Worm (Caenorhabditis elegans) whole organism, L4 larva: ENCODE results near the gene F59B2.13.
"Not testable (repeated sequence)": the region's sequence is repeated elsewhere in the genome, so short reads cannot be mapped to it uniquely, and the experiment has no call there.

Source experiments
- F37D6.2 ChIP-seq: sonication (generic microtip); optimal IDR thresholded peaks from 2 replicates; lab custom pipeline; 2016; ENCODE audit warnings: mild to moderate bottlenecking, missing genetic modification characterization, missing compliant biosample characterization
- F44E2.7 ChIP-seq: fragments of 200-800 bp; sonication (Bioruptor generic); IDR thresholded peaks from 2 replicates; pipeline ENCODE4 v2.1.2; 2022; ENCODE audit warnings: missing genetic modification characterization, missing compliant biosample characterization
- Y105C5A.15 ChIP-seq: fragments of 200-800 bp; sonication (Bioruptor generic); IDR thresholded peaks from 2 replicates; pipeline ENCODE4 v1.3.6; 2022; ENCODE audit warnings: missing genetic modification characterization, missing compliant biosample characterization
- Y5F2A.4 ChIP-seq: fragments of 200-800 bp; sonication (Bioruptor generic); optimal IDR thresholded peaks from 2 replicates; lab custom pipeline; 2018; ENCODE audit warnings: mild to moderate bottlenecking, missing genetic modification characterization, missing compliant biosample characterization
- ZK546.5 ChIP-seq, 2 experiments: sonication (generic microtip); optimal IDR thresholded peaks; 2 replicates each; lab custom pipeline; 2017; ENCODE audit warnings: missing biosample characterization in 2 of 2, missing genetic modification characterization in 2 of 2
- aha-1 ChIP-seq: fragments of 150-350 bp; peaks from one replicate; lab custom pipeline; 2014; ENCODE audit warnings: missing biosample characterization, missing genetic modification characterization
- aly-2 ChIP-seq: sonication (generic microtip); optimal IDR thresholded peaks from 2 replicates; lab custom pipeline; 2018; ENCODE audit warnings: missing biosample characterization, missing genetic modification characterization
- ama-1 ChIP-seq: fragments of 150-350 bp; optimal IDR thresholded peaks from 2 replicates; lab custom pipeline; 2014; ENCODE audit warnings: inconsistent platforms, mixed read lengths
- ceh-28 ChIP-seq: fragments of 150-350 bp; optimal IDR thresholded peaks from 2 replicates; lab custom pipeline; 2014; ENCODE audit warnings: missing biosample characterization, missing genetic modification reagents, missing genetic modification characterization
- ceh-82 ChIP-seq: sonication (generic microtip); optimal IDR thresholded peaks from 2 replicates; lab custom pipeline; 2017; ENCODE audit warnings: missing biosample characterization, missing genetic modification characterization
- cey-2 ChIP-seq: sonication (generic microtip); optimal IDR thresholded peaks from 3 replicates; lab custom pipeline; 2017; ENCODE audit warnings: missing genetic modification characterization, mild to moderate bottlenecking, missing compliant biosample characterization, antibody characterized with exemption, borderline replicate concordance; ENCODE audit not compliant: insufficient read depth
- daf-16 ChIP-seq, 3 experiments: sonication (generic microtip); optimal IDR thresholded peaks; 2 replicates each; lab custom pipeline; 2016 to 2017; ENCODE audit warnings: missing genetic modification characterization in 3 of 3, missing genetic modification reagents in 3 of 3, mild to moderate bottlenecking in 2 of 3, missing compliant biosample characterization in 2 of 3, missing biosample characterization in 1 of 3, moderate library complexity in 1 of 3
- dmd-8 ChIP-seq: fragments of 200-800 bp; sonication (Bioruptor generic); IDR thresholded peaks from 2 replicates; pipeline ENCODE4 v1.3.6; 2022; ENCODE audit warnings: missing genetic modification characterization, missing compliant biosample characterization
- duxl-1 ChIP-seq: sonication (generic microtip); optimal IDR thresholded peaks from 2 replicates; lab custom pipeline; 2016; ENCODE audit warnings: mild to moderate bottlenecking, missing genetic modification characterization, moderate library complexity, missing compliant biosample characterization; ENCODE audit not compliant: poor library complexity
- dve-1 ChIP-seq: sonication (generic microtip); optimal IDR thresholded peaks from 2 replicates; lab custom pipeline; 2017; ENCODE audit warnings: antibody characterized with exemption, mild to moderate bottlenecking, missing genetic modification characterization, missing compliant biosample characterization; ENCODE audit not compliant: insufficient read depth
- egl-27 ChIP-seq: sonication (generic microtip); optimal IDR thresholded peaks from 3 replicates; lab custom pipeline; 2017; ENCODE audit warnings: missing biosample characterization, missing genetic modification reagents, missing genetic modification characterization
- fos-1 ChIP-seq: fragments of 150-350 bp; optimal IDR thresholded peaks from 2 replicates; lab custom pipeline; 2014; ENCODE audit warnings: missing biosample characterization, missing genetic modification characterization
- hif-1 ChIP-seq, 2 experiments: sonication (generic microtip); optimal IDR thresholded peaks; 2 replicates each; lab custom pipeline; 2016 to 2017; ENCODE audit warnings: missing compliant biosample characterization in 2 of 2, missing genetic modification characterization in 2 of 2, missing genetic modification reagents in 2 of 2, missing genotype in 2 of 2, mild to moderate bottlenecking in 1 of 2
- hlh-11 ChIP-seq: fragments of 200-800 bp; sonication (Bioruptor generic); optimal IDR thresholded peaks from 2 replicates; lab custom pipeline; 2018; ENCODE audit warnings: mild to moderate bottlenecking, missing genetic modification characterization, missing compliant biosample characterization
- hlh-30 ChIP-seq: sonication (generic microtip); optimal IDR thresholded peaks from 2 replicates; lab custom pipeline; 2017; ENCODE audit warnings: antibody characterized with exemption, mild to moderate bottlenecking, missing genetic modification characterization, missing compliant biosample characterization; ENCODE audit not compliant: insufficient read depth
- jun-1 ChIP-seq: fragments of 150-350 bp; optimal IDR thresholded peaks from 2 replicates; lab custom pipeline; 2014; ENCODE audit warnings: missing biosample characterization, missing genetic modification reagents, missing genetic modification characterization
- lim-7 ChIP-seq: fragments of 200-800 bp; sonication (Bioruptor generic); IDR thresholded peaks from 2 replicates; pipeline ENCODE4 v1.3.6; 2022; ENCODE audit warnings: missing genetic modification characterization, missing compliant biosample characterization
- lin-13 ChIP-seq: fragments of 150-350 bp; optimal IDR thresholded peaks from 2 replicates; lab custom pipeline; 2014; ENCODE audit warnings: missing biosample characterization, missing genetic modification reagents, missing genetic modification characterization
- lin-29 ChIP-seq: fragments of 200-800 bp; sonication (Bioruptor generic); IDR thresholded peaks from 2 replicates; pipeline ENCODE4 v1.3.6; 2022; ENCODE audit warnings: missing genetic modification reagents, missing genetic modification characterization, missing compliant biosample characterization
- lin-38 ChIP-seq: fragments of 200-800 bp; sonication (Bioruptor generic); IDR thresholded peaks from 2 replicates; pipeline ENCODE4 v1.3.6; 2022; ENCODE audit warnings: missing genetic modification reagents, missing genetic modification characterization, missing compliant biosample characterization
- lin-39 ChIP-seq: fragments of 150-350 bp; optimal IDR thresholded peaks from 2 replicates; lab custom pipeline; 2014; ENCODE audit warnings: missing biosample characterization, missing genetic modification reagents, missing genetic modification characterization
- madf-9 ChIP-seq: fragments of 200-800 bp; sonication (Bioruptor generic); conservative IDR thresholded peaks from 2 replicates; pipeline ENCODE4 v1.3.6; 2022; ENCODE audit warnings: missing genetic modification reagents, missing genetic modification characterization, missing compliant biosample characterization
- mdt-29 ChIP-seq: fragments of 200-800 bp; sonication (Bioruptor generic); IDR thresholded peaks from 2 replicates; pipeline ENCODE4 v1.3.6; 2022; ENCODE audit warnings: missing genetic modification reagents, missing genetic modification characterization, missing compliant biosample characterization
- mxl-3 ChIP-seq: fragments of 200-800 bp; sonication (Bioruptor generic); optimal IDR thresholded peaks from 2 replicates; lab custom pipeline; 2018; ENCODE audit warnings: mild to moderate bottlenecking, missing genetic modification characterization, missing compliant biosample characterization
- nhr-10 ChIP-seq: fragments of 150-350 bp; optimal IDR thresholded peaks from 2 replicates; lab custom pipeline; 2014; ENCODE audit warnings: missing biosample characterization, missing genetic modification characterization
- nhr-11 ChIP-seq: fragments of 150-350 bp; optimal IDR thresholded peaks from 2 replicates; lab custom pipeline; 2014; ENCODE audit warnings: missing biosample characterization, missing genetic modification characterization
- nhr-48 ChIP-seq: sonication (generic microtip); optimal IDR thresholded peaks from 2 replicates; lab custom pipeline; 2016; ENCODE audit warnings: mild to moderate bottlenecking, missing genetic modification characterization, missing compliant biosample characterization
- nhr-76 ChIP-seq: fragments of 150-350 bp; optimal IDR thresholded peaks from 2 replicates; lab custom pipeline; 2014; ENCODE audit warnings: missing biosample characterization, missing genetic modification characterization
- php-3 ChIP-seq: fragments of 200-800 bp; sonication (Bioruptor generic); IDR thresholded peaks from 2 replicates; pipeline ENCODE4 v1.3.6; 2022; ENCODE audit warnings: missing genetic modification reagents, missing genetic modification characterization, missing compliant biosample characterization
- rbr-2 ChIP-seq: sonication (generic microtip); optimal IDR thresholded peaks from 2 replicates; lab custom pipeline; 2016; ENCODE audit warnings: missing genotype, missing genetic modification characterization, missing compliant biosample characterization
- saeg-2 ChIP-seq: fragments of 200-800 bp; sonication (Bioruptor generic); IDR thresholded peaks from 2 replicates; pipeline ENCODE4 v1.3.6; 2022; ENCODE audit warnings: missing genetic modification reagents, missing genetic modification characterization, missing compliant biosample characterization
- set-16 ChIP-seq: fragments of 200-800 bp; sonication (Bioruptor generic); IDR thresholded peaks from 2 replicates; pipeline ENCODE4 v1.3.6; 2022; ENCODE audit warnings: missing genetic modification reagents, missing genetic modification characterization, missing compliant biosample characterization
- spr-3 ChIP-seq: fragments of 200-800 bp; sonication (Bioruptor generic); optimal IDR thresholded peaks from 2 replicates; lab custom pipeline; 2018; ENCODE audit warnings: mild to moderate bottlenecking, missing genetic modification characterization, missing compliant biosample characterization
- tag-97 ChIP-seq: fragments of 200-800 bp; sonication (Bioruptor generic); IDR thresholded peaks from 2 replicates; pipeline ENCODE4 v1.3.6; 2022; ENCODE audit warnings: missing genetic modification characterization, missing compliant biosample characterization
- unc-39 ChIP-seq: sonication (generic microtip); optimal IDR thresholded peaks from 2 replicates; lab custom pipeline; 2017; ENCODE audit warnings: missing biosample characterization, missing genetic modification characterization
- unc-62 ChIP-seq, 3 experiments: fragments of 150-350 bp in 1 of 3; sonication (generic microtip); optimal IDR thresholded peaks in 2 of 3; peaks in 1 of 3; 1 replicate in 1 of 3; 2 replicates in 2 of 3; lab custom pipeline; 2014 to 2017; ENCODE audit warnings: missing biosample characterization in 3 of 3, missing genetic modification characterization in 3 of 3, missing genetic modification reagents in 3 of 3, missing genotype in 1 of 3
- zfp-2 ChIP-seq: sonication (generic microtip); optimal IDR thresholded peaks from 2 replicates; lab custom pipeline; 2016; ENCODE audit warnings: mild to moderate bottlenecking, missing genetic modification characterization, missing compliant biosample characterization
- zfp-3 ChIP-seq: fragments of 200-800 bp; sonication (Bioruptor generic); conservative IDR thresholded peaks from 2 replicates; pipeline ENCODE4 v1.3.6; 2022; ENCODE audit warnings: missing genetic modification reagents, missing genetic modification characterization, missing compliant biosample characterization
- zip-2 ChIP-seq: fragments of 150-350 bp; optimal IDR thresholded peaks from 2 replicates; lab custom pipeline; 2014; ENCODE audit warnings: missing biosample characterization, missing genetic modification characterization
- ztf-7 ChIP-seq: fragments of 150-350 bp; optimal IDR thresholded peaks from 2 replicates; lab custom pipeline; 2014; ENCODE audit warnings: missing biosample characterization, missing genetic modification characterization

F59B2.13 gene

DNA sequence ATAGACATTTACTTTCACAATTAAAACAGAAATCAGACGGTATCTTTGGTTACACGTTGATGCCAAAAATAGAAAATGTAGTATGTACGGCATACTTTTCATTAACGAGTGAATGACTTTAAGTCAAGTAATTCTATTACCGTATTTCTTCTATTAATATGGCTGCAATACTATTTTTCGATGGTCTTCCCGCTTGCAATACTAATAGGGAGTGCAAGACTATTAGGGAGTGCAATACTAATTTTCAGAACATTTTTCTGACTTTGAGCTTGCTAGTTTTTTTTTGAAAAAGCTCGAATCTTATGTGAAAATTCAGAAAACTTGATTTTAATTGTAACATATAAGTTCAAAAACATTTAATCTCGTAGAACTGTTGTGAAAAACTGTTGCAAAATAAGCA lies 37.1 kb downstream of the F59B2.13 start, which contains the start of gene R08D7.7:
Gene R08D7.7 (plus strand): TSS at position 301 of the 400 bp plus-strand sequence.
- TF ChIP-seq dve-1; madf-9 (GFP tag; lab: Robert Waterston, UW); unc-39 (tag; lab: Kevin White, UChicago): not testable (repeated sequence)

ce11 chrIII:8988544-8988943 lies 38.3 kb downstream of the F59B2.13 start:
- TF ChIP-seq tag-97 (GFP tag; lab: Robert Waterston, UW) (no peak), rbr-2 (peak; percentile 38), lin-39 (tag; lab: Kevin White, UChicago) (no peak), zfp-3 (GFP tag; lab: Robert Waterston, UW) (no peak), hlh-30 (tag; lab: Kevin White, UChicago) (peak; percentile 18), lin-38 (GFP tag; lab: Robert Waterston, UW) (no peak), nhr-10 (tag; lab: Kevin White, UChicago) (no peak), hlh-11 (tag; lab: Kevin White, UChicago) (no peak), unc-62 (GFP tag; optimal IDR thresholded peaks at IDR 0.05 in 1 of 2; lab: Kevin White, UChicago) (peak in 1 of 2 experiments; percentile 70), unc-62 (tag; optimal IDR thresholded peaks at IDR 0.05; lab: Kevin White, UChicago) (no peak), ceh-28 (no peak), saeg-2 (GFP tag; lab: Robert Waterston, UW) (no peak), dve-1 (peak; percentile 2), Y105C5A.15 (GFP tag; lab: Robert Waterston, UW) (no peak), egl-27 (no peak), daf-16 (GFP tag; optimal IDR thresholded peaks at IDR 0.05; lab: Kevin White, UChicago) (no peak), daf-16 (tag; optimal IDR thresholded peaks at IDR 0.05; lab: Kevin White, UChicago) (peak; percentile 10), Y5F2A.4 (GFP tag; lab: Kevin White, UChicago) (no peak), aha-1 (peak; percentile 94), ztf-7 (tag; lab: Kevin White, UChicago) (no peak), lim-7 (no peak)

DNA sequence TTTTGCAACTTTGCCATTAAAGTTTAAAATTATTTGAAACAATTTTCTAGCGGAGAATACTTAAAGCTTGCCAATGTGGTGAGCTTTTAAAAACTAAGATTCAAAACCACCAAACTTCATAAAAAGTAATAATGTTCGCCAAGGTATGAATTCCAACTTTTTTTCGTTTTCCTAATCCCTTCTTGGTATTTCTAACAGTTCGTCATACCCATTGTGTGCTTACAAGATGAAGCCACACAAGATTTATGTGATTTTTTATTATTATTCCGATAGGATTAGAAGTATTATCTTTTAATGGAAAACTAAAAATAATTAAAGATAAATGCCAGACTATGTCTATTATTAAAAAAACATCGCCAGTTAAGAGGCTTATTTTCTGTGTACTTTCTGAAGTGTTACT lies 38.8 kb downstream of the F59B2.13 start:
- TF ChIP-seq ZK546.5 (tag; optimal IDR thresholded peaks at IDR 0.05; lab: Kevin White, UChicago) (no peak), mxl-3 (GFP tag; lab: Kevin White, UChicago) (no peak)

ce11 chrIII:8986872-8987271 lies 40.0 kb downstream of the F59B2.13 start:
- TF ChIP-seq unc-62 (GFP tag; optimal IDR thresholded peaks at IDR 0.05 in 1 of 2; lab: Kevin White, UChicago) (peak in 1 of 2 experiments; percentile 8), unc-62 (tag; optimal IDR thresholded peaks at IDR 0.05; lab: Kevin White, UChicago) (no peak), Y105C5A.15 (GFP tag; lab: Robert Waterston, UW) (no peak), aly-2 (tag; lab: Kevin White, UChicago) (no peak), F44E2.7 (no peak), dve-1 (peak; percentile 69), hlh-11 (tag; lab: Kevin White, UChicago) (peak; percentile 76), nhr-76 (tag; lab: Kevin White, UChicago) (no peak), duxl-1 (no peak), ama-1 (lab: Kevin White, UChicago) (no peak), F37D6.2 (tag; lab: Kevin White, UChicago) (no peak), lim-7 (no peak), dmd-8 (GFP tag; lab: Robert Waterston, UW) (no peak), zfp-2 (no peak), fos-1 (tag; lab: Kevin White, UChicago) (no peak), lin-39 (tag; lab: Kevin White, UChicago) (no peak), hlh-30 (tag; lab: Kevin White, UChicago) (peak; percentile 70), mdt-29 (GFP tag; lab: Robert Waterston, UW) (no peak), nhr-48 (tag; lab: Kevin White, UChicago) (peak; percentile 63), cey-2 (tag; lab: Kevin White, UChicago) (peak; percentile 70), ceh-82 (tag; lab: Kevin White, UChicago) (no peak), jun-1 (tag; lab: Kevin White, UChicago) (no peak), php-3 (GFP tag; lab: Robert Waterston, UW) (no peak), lin-29 (GFP tag; lab: Robert Waterston, UW) (no peak), zip-2 (tag; lab: Kevin White, UChicago) (no peak), spr-3 (GFP tag; lab: Kevin White, UChicago) (no peak), nhr-11 (no peak), lin-13 (no peak), set-16 (GFP tag; lab: Robert Waterston, UW) (no peak), hif-1 (tag; optimal IDR thresholded peaks at IDR 0.05; lab: Kevin White, UChicago) (no peak)
